Fruit fly (Drosophila melanogaster) whole organism, embryonic: ENCODE results near the gene CG10064.

Experiments
- BtbVII ChIP-seq: fragments of 200-800 bp; sonication (Bioruptor generic); optimal IDR thresholded peaks from 3 replicates; lab custom pipeline; 2017; ENCODE audit warnings: missing biosample characterization, mild to moderate bottlenecking, missing genetic modification characterization
- CG10267 ChIP-seq: fragments of 200-800 bp; sonication (Bioruptor generic); optimal IDR thresholded peaks from 2 replicates; lab custom pipeline; 2018; ENCODE audit warnings: missing biosample characterization, mild to moderate bottlenecking, missing genetic modification characterization, moderate library complexity
- CG12391 ChIP-seq: fragments of 200-800 bp; sonication (Bioruptor generic); optimal IDR thresholded peaks from 3 replicates; lab custom pipeline; 2018; ENCODE audit warnings: missing biosample characterization, mild to moderate bottlenecking, missing genetic modification characterization, moderate library complexity
- CG16813 ChIP-seq: fragments of 200-800 bp; sonication (Bioruptor generic); IDR thresholded peaks from 3 replicates; pipeline ENCODE4 v1.3.6; 2022; ENCODE audit warnings: missing biosample characterization, missing genetic modification characterization; ENCODE audit not compliant: partially characterized antibody
- CG17359 ChIP-seq: fragments of 200-800 bp; sonication (Bioruptor generic); optimal IDR thresholded peaks from 3 replicates; lab custom pipeline; 2018; ENCODE audit warnings: missing biosample characterization, mild to moderate bottlenecking, missing genetic modification characterization, moderate library complexity
- CG2116 ChIP-seq: fragments of 200-800 bp; sonication (Bioruptor generic); optimal IDR thresholded peaks from 3 replicates; lab custom pipeline; 2018; ENCODE audit warnings: missing biosample characterization, mild to moderate bottlenecking, missing genetic modification characterization
- CG30020 ChIP-seq: fragments of 200-800 bp; optimal IDR thresholded peaks from 2 replicates; lab custom pipeline; 2019; ENCODE audit warnings: missing biosample characterization, mild to moderate bottlenecking, missing genetic modification characterization, moderate library complexity
- CG30431 ChIP-seq: fragments of 200-800 bp; sonication (Bioruptor generic); optimal IDR thresholded peaks from 2 replicates; lab custom pipeline; 2017; ENCODE audit warnings: missing biosample characterization, missing genetic modification characterization
- CG34224 ChIP-seq: fragments of 200-800 bp; sonication (Bioruptor generic); IDR thresholded peaks from 3 replicates; pipeline ENCODE4 v1.3.6; 2022; ENCODE audit warnings: missing biosample characterization, missing genetic modification characterization; ENCODE audit not compliant: partially characterized antibody
- CG34422 ChIP-seq: fragments of 200-800 bp; sonication (Bioruptor generic); IDR thresholded peaks from 3 replicates; pipeline ENCODE4 v1.3.6; 2022; ENCODE audit warnings: missing biosample characterization, missing genetic modification characterization
- CG6791 ChIP-seq: fragments of 200-800 bp; sonication (Bioruptor generic); IDR thresholded peaks from 3 replicates; pipeline ENCODE4 v1.3.6; 2022; ENCODE audit warnings: missing biosample characterization, missing genetic modification characterization; ENCODE audit not compliant: partially characterized antibody
- CG8281 ChIP-seq: fragments of 200-800 bp; sonication (Bioruptor generic); optimal IDR thresholded peaks from 2 replicates; lab custom pipeline; 2018; ENCODE audit warnings: missing biosample characterization, mild to moderate bottlenecking, missing genetic modification characterization, moderate library complexity
- CG8359 ChIP-seq: fragments of 200-800 bp; sonication (Bioruptor generic); optimal IDR thresholded peaks from 2 replicates; lab custom pipeline; 2017; ENCODE audit warnings: missing biosample characterization, mild to moderate bottlenecking, missing genetic modification characterization, borderline replicate concordance
- CG8944 ChIP-seq: fragments of 200-800 bp; sonication (Bioruptor generic); optimal IDR thresholded peaks from 3 replicates; lab custom pipeline; 2016; ENCODE audit warnings: missing biosample characterization, missing genetic modification characterization
- CG9797 ChIP-seq: fragments of 200-800 bp; sonication (Bioruptor generic); optimal IDR thresholded peaks from 3 replicates; lab custom pipeline; 2018; ENCODE audit warnings: missing biosample characterization, mild to moderate bottlenecking, missing genetic modification characterization
- CkIIα-i1 ChIP-seq: fragments of 200-800 bp; sonication (Bioruptor generic); IDR thresholded peaks from 2 replicates; pipeline ENCODE4 v1.3.6; 2022; ENCODE audit warnings: missing biosample characterization, missing genetic modification characterization
- Dref ChIP-seq: fragments of 200-800 bp; sonication (Bioruptor generic); IDR thresholded peaks from 2 replicates; pipeline ENCODE4 v1.3.6; 2022; ENCODE audit warnings: missing biosample characterization, missing genetic modification characterization
- GATAe ChIP-seq: fragments of 200-800 bp; sonication (Bioruptor generic); conservative IDR thresholded peaks from 2 replicates; pipeline ENCODE4 v1.3.6; 2022; ENCODE audit warnings: missing biosample characterization, missing genetic modification characterization
- Hr39 ChIP-seq: fragments of >200 bp; optimal IDR thresholded peaks from 2 replicates; lab custom pipeline; 2017
- Lim3 ChIP-seq: fragments of 200-800 bp; sonication (Bioruptor generic); IDR thresholded peaks from 2 replicates; pipeline ENCODE4 v1.3.6; 2022; ENCODE audit warnings: missing biosample characterization, missing genetic modification characterization
- MBD-R2 ChIP-seq: fragments of 200-800 bp; sonication (Bioruptor generic); IDR thresholded peaks from 2 replicates; pipeline ENCODE4 v1.3.6; 2022; ENCODE audit warnings: missing biosample characterization, missing genetic modification characterization
- Med ChIP-seq: fragments of 200-800 bp; sonication (Bioruptor generic); peaks from one replicate; lab custom pipeline; 2016; ENCODE audit warnings: missing biosample characterization, missing genetic modification characterization, mild to moderate bottlenecking, inconsistent platforms, moderate library complexity
- NK7.1 ChIP-seq: fragments of 200-800 bp; sonication (Bioruptor generic); optimal IDR thresholded peaks from 3 replicates; lab custom pipeline; 2016; ENCODE audit warnings: missing biosample characterization, missing genetic modification characterization
- Nf-YC ChIP-seq: fragments of 200-800 bp; optimal IDR thresholded peaks from 3 replicates; lab custom pipeline; 2019; ENCODE audit warnings: missing biosample characterization, mild to moderate bottlenecking, missing genetic modification characterization, moderate library complexity
- Sry-δ ChIP-seq: fragments of 200-800 bp; sonication (Bioruptor generic); optimal IDR thresholded peaks from 2 replicates; lab custom pipeline; 2016; ENCODE audit warnings: missing biosample characterization, missing genetic modification characterization
- TFAM ChIP-seq: fragments of 200-800 bp; sonication (Bioruptor generic); optimal IDR thresholded peaks from 2 replicates; lab custom pipeline; 2017; ENCODE audit warnings: missing biosample characterization, missing genetic modification characterization, inconsistent platforms
- Taf1 ChIP-seq: fragments of 200-800 bp; sonication (Bioruptor generic); IDR thresholded peaks from 2 replicates; pipeline ENCODE4 v1.3.6; 2022; ENCODE audit warnings: missing biosample characterization, missing genetic modification characterization
- Tbp ChIP-seq: fragments of >200 bp; optimal IDR thresholded peaks from 2 replicates; lab custom pipeline; 2018; ENCODE audit warnings: missing biosample characterization, missing genetic modification characterization
- YL-1 ChIP-seq: fragments of 200-800 bp; sonication (Bioruptor generic); optimal IDR thresholded peaks from 3 replicates; lab custom pipeline; 2017; ENCODE audit warnings: missing biosample characterization, mild to moderate bottlenecking, missing genetic modification characterization
- corto ChIP-seq: fragments of 200-800 bp; sonication (Bioruptor generic); optimal IDR thresholded peaks from 2 replicates; lab custom pipeline; 2016; ENCODE audit warnings: missing biosample characterization, mild to moderate bottlenecking, missing genetic modification characterization, moderate library complexity
- crc ChIP-seq: fragments of 200-800 bp; sonication (Bioruptor generic); optimal IDR thresholded peaks from 2 replicates; lab custom pipeline; 2016; ENCODE audit warnings: missing biosample characterization, missing genetic modification characterization
- crol ChIP-seq: fragments of 200-800 bp; sonication (Bioruptor generic); IDR thresholded peaks from 2 replicates; pipeline ENCODE4 v1.3.6; 2022; ENCODE audit warnings: missing biosample characterization, missing genetic modification characterization
- dan ChIP-seq: fragments of 200-800 bp; sonication (Bioruptor generic); IDR thresholded peaks from 2 replicates; pipeline ENCODE4 v1.3.6; 2022; ENCODE audit warnings: missing biosample characterization, missing genetic modification characterization
- fd96Cb ChIP-seq: fragments of 200-800 bp; sonication (Bioruptor generic); optimal IDR thresholded peaks from 2 replicates; lab custom pipeline; 2018; ENCODE audit warnings: missing biosample characterization, mild to moderate bottlenecking, missing genetic modification characterization, moderate library complexity
- grn ChIP-seq: fragments of 200-800 bp; sonication (Bioruptor generic); optimal IDR thresholded peaks from 3 replicates; lab custom pipeline; 2017; ENCODE audit warnings: missing biosample characterization, missing genetic modification characterization
- insv ChIP-seq, 2 experiments: fragments of 200-800 bp; sonication (Bioruptor generic); optimal IDR thresholded peaks; 3 replicates each; lab custom pipeline; 2016 to 2018; ENCODE audit warnings: missing biosample characterization in 2 of 2, missing genetic modification characterization in 2 of 2
- jumu ChIP-seq: fragments of 200-800 bp; sonication (Bioruptor generic); optimal IDR thresholded peaks from 3 replicates; lab custom pipeline; 2016; ENCODE audit warnings: missing biosample characterization, missing genetic modification characterization
- knrl ChIP-seq: fragments of 200-800 bp; sonication (Bioruptor generic); IDR thresholded peaks from 3 replicates; pipeline ENCODE4 v1.3.6; 2022; ENCODE audit warnings: missing biosample characterization, missing genetic modification characterization; ENCODE audit not compliant: partially characterized antibody
- mirr ChIP-seq: fragments of 200-800 bp; sonication (Bioruptor generic); optimal IDR thresholded peaks from 3 replicates; lab custom pipeline; 2018; ENCODE audit warnings: missing biosample characterization, mild to moderate bottlenecking, missing genetic modification characterization
- nom ChIP-seq: fragments of 200-800 bp; sonication (Bioruptor generic); optimal IDR thresholded peaks from 2 replicates; lab custom pipeline; 2017; ENCODE audit warnings: missing biosample characterization, missing genetic modification characterization, mild to moderate bottlenecking, moderate library complexity, missing genetic modification reagents
- oc ChIP-seq: fragments of 200-800 bp; sonication (Bioruptor generic); optimal IDR thresholded peaks from 2 replicates; lab custom pipeline; 2018; ENCODE audit warnings: missing biosample characterization, mild to moderate bottlenecking, missing genetic modification characterization, moderate library complexity
- pum ChIP-seq: fragments of 200-800 bp; sonication (Bioruptor generic); optimal IDR thresholded peaks from 2 replicates; lab custom pipeline; 2016; ENCODE audit warnings: missing biosample characterization, missing genetic modification characterization
- run ChIP-seq: fragments of 200-800 bp; sonication (Bioruptor generic); optimal IDR thresholded peaks from 3 replicates; lab custom pipeline; 2018; ENCODE audit warnings: missing biosample characterization, mild to moderate bottlenecking, missing genetic modification characterization
- sima ChIP-seq: fragments of 200-800 bp; sonication (Bioruptor generic); optimal IDR thresholded peaks from 2 replicates; lab custom pipeline; 2016; ENCODE audit warnings: missing biosample characterization, missing genetic modification characterization
- so ChIP-seq: fragments of 200-800 bp; sonication (Bioruptor generic); IDR thresholded peaks from 3 replicates; pipeline ENCODE4 v1.3.6; 2022; ENCODE audit warnings: missing biosample characterization, missing genetic modification characterization
- stwl ChIP-seq: fragments of 200-800 bp; sonication (Bioruptor generic); optimal IDR thresholded peaks from 3 replicates; lab custom pipeline; 2018; ENCODE audit warnings: missing biosample characterization, mild to moderate bottlenecking, missing genetic modification characterization, moderate library complexity
- zen ChIP-seq: fragments of 200-800 bp; sonication (Bioruptor generic); optimal IDR thresholded peaks from 3 replicates; lab custom pipeline; 2018; ENCODE audit warnings: missing biosample characterization, mild to moderate bottlenecking, missing genetic modification characterization, moderate library complexity

The CG10064 gene

dm6 chr3L:6957753-6958420 is 9.8 kb downstream of the CG10064 start, which contains the start of the genes Uqcc1 and Surf1 (continued):
- peak; percentile 0 for TF ChIP-seq Med (GFP tag; lab: Kevin White, UChicago)
- TF ChIP-seq YL-1 = peak; percentile 45
- TF ChIP-seq Dref (GFP tag; lab: Robert Waterston, UW) = no peak
- peak; percentile 52; the same call in 1 of the 2 replicates for TF ChIP-seq MBD-R2 (GFP tag; lab: Robert Waterston, UW)
- TF ChIP-seq CG34224 (GFP tag; lab: Robert Waterston, UW) = 0 out of 3 replicates have a peak, but pooled peaks have one; percentile 19
- TF ChIP-seq TFAM = no peak
- TF ChIP-seq CG34422 = peak; percentile 13; the same call in 1 of the 3 replicates
- no peak for TF ChIP-seq dan (GFP tag; lab: Robert Waterston, UW)
- no peak for TF ChIP-seq CkIIα-i1 (GFP tag; lab: Robert Waterston, UW)
- TF ChIP-seq CG8944 (GFP tag; lab: Kevin White, UChicago) = no peak
- TF ChIP-seq insv (GFP tag; optimal IDR thresholded peaks at IDR 0.05; lab: Kevin White, UChicago) = peak in 1 of 2 experiments; percentile 94
- TF ChIP-seq Tbp (GFP tag; lab: Kevin White, UChicago) = no peak
- TF ChIP-seq CG9797 (GFP tag; lab: Kevin White, UChicago) = peak; percentile 62
- no peak for TF ChIP-seq GATAe (GFP tag; lab: Robert Waterston, UW)
- no peak for TF ChIP-seq Hr39 (lab: Kevin White, UChicago)
- peak; percentile 49 for TF ChIP-seq stwl
- no peak for TF ChIP-seq mirr (GFP tag; lab: Kevin White, UChicago)
- peak; percentile 25 for TF ChIP-seq grn (GFP tag; lab: Kevin White, UChicago)
- TF ChIP-seq BtbVII = no peak
- no peak for TF ChIP-seq CG8359 (GFP tag; lab: Kevin White, UChicago)
- TF ChIP-seq jumu (GFP tag; lab: Kevin White, UChicago) = no peak
- TF ChIP-seq Lim3 (GFP tag; lab: Robert Waterston, UW) = no peak
- peak; percentile 43 for TF ChIP-seq CG10267 (tag; lab: Kevin White, UChicago)
- peak; percentile 19 for TF ChIP-seq CG2116 (GFP tag; lab: Kevin White, UChicago)
- TF ChIP-seq Nf-YC (tag; lab: Kevin White, UChicago) = peak; percentile 19
- TF ChIP-seq CG17359 (tag; lab: Kevin White, UChicago) = peak; percentile 56
- no peak for TF ChIP-seq Taf1 (GFP tag; lab: Robert Waterston, UW)
- TF ChIP-seq nom = no peak
- TF ChIP-seq crol (GFP tag; lab: Robert Waterston, UW) = no peak
- TF ChIP-seq CG12391 (tag; lab: Kevin White, UChicago) = peak; percentile 3
- TF ChIP-seq, all 482 proteins: peak for 31

dm6 chr3L:6955254-6956229 is 12.2 kb downstream of the CG10064 start, which contains the start of the genes CG10077 and CG9948:
Gene CG10077 (minus strand): TSS chr3L:6955904.
Gene CG9948 (plus strand): TSS chr3L:6955991.
- TF ChIP-seq Sry-δ (GFP tag; lab: Kevin White, UChicago) (peak; percentile 80), run (tag; lab: Kevin White, UChicago) (no peak), CG30020 (tag; lab: Kevin White, UChicago) (peak; percentile 75), fd96Cb (tag; lab: Kevin White, UChicago) (peak; percentile 88), CG16813 (GFP tag; lab: Robert Waterston, UW) (peak; percentile 82), oc (tag; lab: Kevin White, UChicago) (no peak), NK7.1 (no peak), CG30431 (GFP tag; lab: Kevin White, UChicago) (no peak), corto (peak; percentile 86), CG8281 (tag; lab: Kevin White, UChicago) (peak; percentile 69), CG6791 (GFP tag; lab: Robert Waterston, UW) (peak; percentile 80), zen (tag; lab: Kevin White, UChicago) (peak; percentile 87), knrl (GFP tag; lab: Robert Waterston, UW) (peak; percentile 75; the same call in 2 of the 3 replicates), pum (GFP tag; lab: Kevin White, UChicago) (peak; percentile 66), crc (GFP tag; lab: Kevin White, UChicago) (peak; percentile 44), so (GFP tag; lab: Robert Waterston, UW) (peak; percentile 84), sima (GFP tag; lab: Kevin White, UChicago) (no peak)
